Fruit fly (Drosophila melanogaster) whole organism, prepupa: ENCODE measurements around the gene CG3638.

Experiments used
- CG11902 ChIP-seq: fragments of 200-800 bp; sonication (Bioruptor generic); optimal IDR thresholded peaks from 3 replicates; lab custom pipeline; 2016; ENCODE audit warnings: missing biosample characterization, missing genetic modification characterization
- CG3032 ChIP-seq: fragments of 200-800 bp; optimal IDR thresholded peaks from 2 replicates; lab custom pipeline; 2019; ENCODE audit warnings: missing biosample characterization, mild to moderate bottlenecking, missing genetic modification characterization, moderate library complexity
- CG6792 ChIP-seq: fragments of 200-800 bp; sonication (Bioruptor generic); optimal IDR thresholded peaks from 3 replicates; lab custom pipeline; 2016; ENCODE audit warnings: missing biosample characterization, missing genetic modification characterization
- CG8319 ChIP-seq: fragments of 200-800 bp; sonication (Bioruptor generic); optimal IDR thresholded peaks from 3 replicates; lab custom pipeline; 2016; ENCODE audit warnings: missing biosample characterization, missing genetic modification characterization
- Ets96B ChIP-seq: fragments of 200-800 bp; optimal IDR thresholded peaks from 2 replicates; lab custom pipeline; 2019; ENCODE audit warnings: missing biosample characterization, mild to moderate bottlenecking, missing genetic modification characterization, moderate library complexity
- Gug ChIP-seq: fragments of 200-800 bp; sonication (Bioruptor generic); IDR thresholded peaks from 2 replicates; pipeline ENCODE4 v1.3.6; 2022; ENCODE audit warnings: missing biosample characterization, missing genetic modification characterization
- dac ChIP-seq: fragments of 200-800 bp; sonication (Bioruptor generic); optimal IDR thresholded peaks from 2 replicates; lab custom pipeline; 2017; ENCODE audit warnings: missing biosample characterization, mild to moderate bottlenecking, missing genetic modification characterization
- fd59A ChIP-seq: fragments of 200-800 bp; sonication (Bioruptor generic); optimal IDR thresholded peaks from 2 replicates; lab custom pipeline; 2017; ENCODE audit warnings: missing biosample characterization, mild to moderate bottlenecking, missing genetic modification characterization, missing genetic modification reagents

- TF ChIP-seq CG8319: no peak
- no peak for TF ChIP-seq dac (GFP tag; lab: Kevin White, UChicago)
- TF ChIP-seq Gug: no peak
- no peak for TF ChIP-seq fd59A (GFP tag; lab: Kevin White, UChicago)
- TF ChIP-seq CG11902 (GFP tag; lab: Kevin White, UChicago): no peak
- TF ChIP-seq Ets96B (tag; lab: Kevin White, UChicago): no peak
- no peak for TF ChIP-seq CG6792 (GFP tag; lab: Kevin White, UChicago)
- no peak for TF ChIP-seq CG3032 (tag; lab: Kevin White, UChicago)
Observed at dm6 chrX:1191008-1191407, 45.5 kb downstream of the CG3638 start, which contains the start of gene CG11380.
